Fruit fly (Drosophila melanogaster): ENCODE results near the gene Eogt.

Eogt gene

DNA sequence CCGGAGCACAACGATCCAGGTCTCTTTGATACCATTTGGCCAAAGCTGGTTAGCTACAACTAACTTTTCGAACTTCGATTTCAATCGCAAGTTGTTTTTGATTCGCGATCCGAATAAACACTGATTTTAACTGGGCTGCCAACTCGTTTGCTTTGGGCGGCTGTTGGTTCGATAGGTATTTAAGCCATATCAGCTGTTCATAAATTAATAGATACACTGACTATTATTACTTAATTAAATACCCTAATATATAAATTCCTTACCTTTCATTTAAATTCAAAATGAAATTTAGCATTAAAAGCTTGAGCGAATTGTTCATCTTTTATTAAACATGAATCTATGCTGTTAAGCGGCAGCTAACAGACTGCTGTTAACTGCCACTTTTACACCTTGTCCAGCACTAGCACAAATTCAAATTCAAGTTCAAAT is 23.7 kb upstream of the Eogt start, which contains the start of gene CG9967 (continued):
- TF ChIP-seq CG9797 (GFP tag; optimal IDR thresholded peaks at IDR 0.05), result peak; percentile 13
- peak; percentile 47 for TF ChIP-seq Sin3A (optimal IDR thresholded peaks at IDR 0.05)
- TF ChIP-seq amos (GFP tag; IDR thresholded peaks at IDR 0.05; ENCODE audit: partially characterized antibody), result peak; percentile 34; the same call in 1 of the 2 replicates
- no peak for TF ChIP-seq hkb (optimal IDR thresholded peaks at IDR 0.05)
- 0 out of 2 replicates have a peak, but pooled peaks have one; percentile 12 for TF ChIP-seq hkb (GFP tag; IDR thresholded peaks at IDR 0.05)
- peak; percentile 2 for TF ChIP-seq Xbp1 (GFP tag; optimal IDR thresholded peaks at IDR 0.05)
- 0 out of 2 replicates have a peak, but pooled peaks have one; percentile 21 for TF ChIP-seq bbx (GFP tag; IDR thresholded peaks at IDR 0.05; ENCODE audit: partially characterized antibody)
- TF ChIP-seq CG18011 (GFP tag; optimal IDR thresholded peaks at IDR 0.05), result no peak
- no peak for TF ChIP-seq Ssrp (tag; optimal IDR thresholded peaks at IDR 0.05)
- peak; percentile 18 for TF ChIP-seq CG13296 (GFP tag; optimal IDR thresholded peaks at IDR 0.05)
- TF ChIP-seq Mad (GFP tag; optimal IDR thresholded peaks at IDR 0.05), result peak; percentile 35
- peak; percentile 50 for TF ChIP-seq CG2116 (GFP tag; optimal IDR thresholded peaks at IDR 0.05)
- TF ChIP-seq eve (GFP tag; optimal IDR thresholded peaks at IDR 0.05), result peak in 1 of 2 experiments; percentile 68
- no peak for TF ChIP-seq en (GFP tag; optimal IDR thresholded peaks at IDR 0.05)
- peak; percentile 51 for TF ChIP-seq Dref (GFP tag; IDR thresholded peaks at IDR 0.05)
- TF ChIP-seq CG15269 (tag; optimal IDR thresholded peaks at IDR 0.05), result no peak
- TF ChIP-seq HmgZ (tag; optimal IDR thresholded peaks at IDR 0.05), result peak; percentile 12
- peak; percentile 84 for TF ChIP-seq stwl (tag; optimal IDR thresholded peaks at IDR 0.05)
- peak; percentile 51; the same call in 1 of the 2 replicates for TF ChIP-seq unc-4 (GFP tag; IDR thresholded peaks at IDR 0.05; ENCODE audit: partially characterized antibody)
- TF ChIP-seq CG4360 (GFP tag; IDR thresholded peaks at IDR 0.05), result no peak
- TF ChIP-seq CG34224 (GFP tag; IDR thresholded peaks at IDR 0.05; ENCODE audit: partially characterized antibody), result peak; percentile 48; the same call in 1 of the 3 replicates
- TF ChIP-seq CG16779 (GFP tag; IDR thresholded peaks at IDR 0.05), result no peak
- peak; percentile 1 for TF ChIP-seq Chrac-16 (GFP tag; optimal IDR thresholded peaks at IDR 0.05)
- TF ChIP-seq row (GFP tag; IDR thresholded peaks at IDR 0.05), result peak; percentile 59
- no peak for TF ChIP-seq CG3838 (GFP tag; optimal IDR thresholded peaks at IDR 0.05)
- peak; percentile 21 for TF ChIP-seq CG30403 (GFP tag; optimal IDR thresholded peaks at IDR 0.05)
- TF ChIP-seq Dp (GFP tag; optimal IDR thresholded peaks at IDR 0.05), result peak; percentile 86
- no peak for TF ChIP-seq CG14860 (GFP tag; IDR thresholded peaks at IDR 0.05; ENCODE audit: partially characterized antibody)
- no peak for TF ChIP-seq gcm (GFP tag; optimal IDR thresholded peaks at IDR 0.05)
- TF ChIP-seq CG2712 (tag; optimal IDR thresholded peaks at IDR 0.05), result peak; percentile 31
- no peak for TF ChIP-seq CG11093 (GFP tag; IDR thresholded peaks at IDR 0.05)
- TF ChIP-seq grn (GFP tag; optimal IDR thresholded peaks at IDR 0.05), result peak; percentile 31
- no peak for TF ChIP-seq CG10366 (GFP tag; IDR thresholded peaks at IDR 0.05)
- peak; percentile 27; the same call in 1 of the 2 replicates for TF ChIP-seq nerfin-2 (GFP tag; IDR thresholded peaks at IDR 0.05; ENCODE audit: partially characterized antibody)
- TF ChIP-seq Nf-YC (tag; optimal IDR thresholded peaks at IDR 0.05), result peak; percentile 46
- peak; percentile 20 for TF ChIP-seq Deaf1 (tag; optimal IDR thresholded peaks at IDR 0.05)
- no peak for TF ChIP-seq CG12942 (GFP tag; optimal IDR thresholded peaks at IDR 0.05)
- peak; percentile 73 for TF ChIP-seq Med (GFP tag)
- TF ChIP-seq D19A (tag; optimal IDR thresholded peaks at IDR 0.05), result peak; percentile 4
- peak; percentile 29 for TF ChIP-seq nmo (GFP tag; optimal IDR thresholded peaks at IDR 0.05)
- TF ChIP-seq CG12659 (GFP tag; optimal IDR thresholded peaks at IDR 0.05), result peak; percentile 44
- TF ChIP-seq BEAF-32 (GFP tag; optimal IDR thresholded peaks at IDR 0.05), result peak; percentile 63
- TF ChIP-seq Dll (GFP tag; IDR thresholded peaks at IDR 0.05; ENCODE audit: partially characterized antibody), result peak; percentile 54; the same call in 2 of the 4 replicates
- peak; percentile 66 for TF ChIP-seq Myb (GFP tag; optimal IDR thresholded peaks at IDR 0.05)
- TF ChIP-seq CG13424 (tag; optimal IDR thresholded peaks at IDR 0.05), result peak; percentile 31
- TF ChIP-seq CG10267 (tag; optimal IDR thresholded peaks at IDR 0.05), result peak; percentile 90
- peak; percentile 69 for TF ChIP-seq CG13287 (GFP tag; IDR thresholded peaks at IDR 0.05; ENCODE audit: partially characterized antibody)
- TF ChIP-seq Rfx (GFP tag; IDR thresholded peaks at IDR 0.05), result peak; percentile 24; the same call in 1 of the 2 replicates
- TF ChIP-seq MBD-R2 (GFP tag; IDR thresholded peaks at IDR 0.05), result peak; percentile 69
- no peak for TF ChIP-seq CG10959 (GFP tag; IDR thresholded peaks at IDR 0.05)

All from whole organism, embryonic.